4 fruit fly cellular contexts compared by ENCODE assay signal in the genomic region with DNA sequence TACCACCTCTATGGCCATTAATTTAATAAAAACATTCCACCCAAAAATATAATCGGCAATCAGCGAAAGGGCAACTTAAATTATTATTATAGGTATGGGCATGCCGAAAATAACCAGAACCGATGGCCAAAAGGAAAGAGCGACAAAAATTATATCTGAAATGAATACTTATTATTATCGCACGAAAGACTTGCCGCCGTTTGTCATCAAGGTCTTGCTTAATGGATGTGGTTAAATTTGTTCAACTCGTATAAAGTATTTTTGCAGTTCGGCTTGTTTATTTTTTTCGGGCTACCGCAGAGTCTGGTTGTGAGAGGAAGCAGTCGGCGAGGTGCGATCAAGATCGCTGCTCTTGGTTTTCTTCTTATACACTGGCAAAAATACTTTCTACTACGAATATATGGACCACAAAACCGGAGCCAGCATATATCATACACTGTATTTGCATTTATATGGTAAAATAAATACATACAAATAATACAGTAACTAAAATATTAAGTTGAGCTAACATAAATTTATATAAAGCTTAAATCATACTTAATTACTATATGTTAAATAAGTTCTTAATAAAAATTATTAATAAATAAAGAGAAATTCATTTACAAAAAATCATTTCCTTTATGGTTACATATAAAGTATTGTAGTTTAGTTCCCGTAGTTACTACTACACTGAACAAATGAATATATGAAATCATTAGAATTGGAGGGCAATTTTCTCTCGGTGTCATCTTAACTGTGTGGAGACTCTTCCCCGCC.
TF ChIP-seq lines count a peak whose summit lies in the region.

No protein-coding gene starts in this region.

- no peak for TF ChIP-seq CTCF in whole organism, embryonic (GFP tag; optimal IDR thresholded peaks at IDR 0.05; lab: Kevin White, UChicago)

TF ChIP-seq in whole organism, embryonic, 481 proteins besides CTCF, POLR2A, EP300 and RAD21 (continues in another document):
- TF ChIP-seq lola (GFP tag; optimal IDR thresholded peaks at IDR 0.05; lab: Kevin White, UChicago), result peak in 1 of 3 experiments; percentile 28
- TF ChIP-seq Taf1 (GFP tag; IDR thresholded peaks at IDR 0.05; lab: Robert Waterston, UW), result no peak
- peak; percentile 6 for TF ChIP-seq lab (GFP tag; optimal IDR thresholded peaks at IDR 0.05; lab: Kevin White, UChicago)
- TF ChIP-seq CG2199 (GFP tag; IDR thresholded peaks at IDR 0.05; lab: Robert Waterston, UW), result peak; percentile 63; the same call in 1 of the 3 replicates
- peak; percentile 12 for TF ChIP-seq Deaf1 (tag; optimal IDR thresholded peaks at IDR 0.05; lab: Kevin White, UChicago)
- peak; percentile 7 for TF ChIP-seq bcd (GFP tag; optimal IDR thresholded peaks at IDR 0.05; lab: Kevin White, UChicago)
- no peak for TF ChIP-seq maf-S (GFP tag; optimal IDR thresholded peaks at IDR 0.05; lab: Kevin White, UChicago)
- TF ChIP-seq CG18599 (GFP tag; optimal IDR thresholded peaks at IDR 0.05; lab: Kevin White, UChicago), result no peak
- peak; percentile 29 for TF ChIP-seq CG17829 (tag; optimal IDR thresholded peaks at IDR 0.05; lab: Kevin White, UChicago)
- peak; percentile 39 for TF ChIP-seq Blimp-1 (GFP tag; optimal IDR thresholded peaks at IDR 0.05; lab: Kevin White, UChicago)
- TF ChIP-seq CG15479 (GFP tag; optimal IDR thresholded peaks at IDR 0.05; lab: Kevin White, UChicago), result no peak
- TF ChIP-seq CG13624 (GFP tag; optimal IDR thresholded peaks at IDR 0.05; lab: Kevin White, UChicago), result no peak
- peak; percentile 11 for TF ChIP-seq grau (tag; optimal IDR thresholded peaks at IDR 0.05; lab: Kevin White, UChicago)
- no peak for TF ChIP-seq CG30020 (tag; optimal IDR thresholded peaks at IDR 0.05; lab: Kevin White, UChicago)
- peak; percentile 4 for TF ChIP-seq CG12391 (tag; optimal IDR thresholded peaks at IDR 0.05; lab: Kevin White, UChicago)
- TF ChIP-seq CG1602 (GFP tag; optimal IDR thresholded peaks at IDR 0.05; lab: Kevin White, UChicago), result no peak
- peak; percentile 13 for TF ChIP-seq CG30403 (GFP tag; optimal IDR thresholded peaks at IDR 0.05; lab: Kevin White, UChicago)
- TF ChIP-seq ap (GFP tag; IDR thresholded peaks at IDR 0.05; lab: Robert Waterston, UW), result no peak
- TF ChIP-seq nmo (GFP tag; optimal IDR thresholded peaks at IDR 0.05; lab: Kevin White, UChicago), result peak; percentile 25
- TF ChIP-seq HLH54F (GFP tag; optimal IDR thresholded peaks at IDR 0.05; lab: Kevin White, UChicago), result no peak

TF ChIP-seq in whole organism, prepupa, 60 proteins besides CTCF, POLR2A, EP300 and RAD21 (continues in another document):
- TF ChIP-seq fkh (GFP tag; optimal IDR thresholded peaks at IDR 0.05; lab: Kevin White, UChicago), result no peak
- TF ChIP-seq CG11762 (GFP tag; optimal IDR thresholded peaks at IDR 0.05; lab: Kevin White, UChicago; ENCODE audit: insufficient read depth), result peak; percentile 47
- TF ChIP-seq CG8632 (GFP tag; optimal IDR thresholded peaks at IDR 0.05; lab: Kevin White, UChicago), result peak; percentile 76
- TF ChIP-seq CG10669 (GFP tag; optimal IDR thresholded peaks at IDR 0.05; lab: Kevin White, UChicago), result peak; percentile 49
- TF ChIP-seq CG34406 (GFP tag; optimal IDR thresholded peaks at IDR 0.05; lab: Kevin White, UChicago), result peak; percentile 74
- peak; percentile 25 for TF ChIP-seq topi (GFP tag; optimal IDR thresholded peaks at IDR 0.05; lab: Kevin White, UChicago)
- TF ChIP-seq Gug (GFP tag; IDR thresholded peaks at IDR 0.05; lab: Robert Waterston, UW), result no peak
- no peak for TF ChIP-seq CG1621 (tag; optimal IDR thresholded peaks at IDR 0.05; lab: Kevin White, UChicago)
- TF ChIP-seq CG4318 (GFP tag; optimal IDR thresholded peaks at IDR 0.05; lab: Kevin White, UChicago), result no peak
- TF ChIP-seq CG8319 (GFP tag; optimal IDR thresholded peaks at IDR 0.05; lab: Kevin White, UChicago), result no peak
- peak; percentile 52 for TF ChIP-seq CG10631 (GFP tag; optimal IDR thresholded peaks at IDR 0.05; lab: Kevin White, UChicago)
- TF ChIP-seq spab (GFP tag; optimal IDR thresholded peaks at IDR 0.05; lab: Kevin White, UChicago), result peak; percentile 46
- TF ChIP-seq Lpt (GFP tag; optimal IDR thresholded peaks at IDR 0.05; lab: Kevin White, UChicago), result no peak
- TF ChIP-seq CG8119 (GFP tag; IDR thresholded peaks at IDR 0.05; lab: Robert Waterston, UW), result no peak
- TF ChIP-seq CG7368 (GFP tag; optimal IDR thresholded peaks at IDR 0.05; lab: Kevin White, UChicago), result peak; percentile 50
- TF ChIP-seq acj6 (GFP tag; optimal IDR thresholded peaks at IDR 0.05; lab: Kevin White, UChicago), result peak; percentile 28
- TF ChIP-seq CG11294 (GFP tag; IDR thresholded peaks at IDR 0.05; lab: Robert Waterston, UW), result no peak
- peak; percentile 65 for TF ChIP-seq Ets96B (tag; optimal IDR thresholded peaks at IDR 0.05; lab: Kevin White, UChicago)
- no peak for TF ChIP-seq Hr4 (GFP tag; optimal IDR thresholded peaks at IDR 0.05; lab: Kevin White, UChicago)
- TF ChIP-seq Eip78C (GFP tag; lab: Kevin White, UChicago), result peak; percentile 63
- TF ChIP-seq Hr39 (GFP tag; optimal IDR thresholded peaks at IDR 0.05; lab: Kevin White, UChicago), result peak; percentile 15
- no peak for TF ChIP-seq fd59A (GFP tag; optimal IDR thresholded peaks at IDR 0.05; lab: Kevin White, UChicago)

TF ChIP-seq in whole organism, pupa, 21 proteins besides CTCF, POLR2A, EP300 and RAD21:
- no peak for TF ChIP-seq EcR (GFP tag; optimal IDR thresholded peaks at IDR 0.05; lab: Kevin White, UChicago)
- peak; percentile 16 for TF ChIP-seq D1 (tag; optimal IDR thresholded peaks at IDR 0.05; lab: Kevin White, UChicago)
- TF ChIP-seq CG17806 (tag; optimal IDR thresholded peaks at IDR 0.05; lab: Kevin White, UChicago), result peak; percentile 62
- TF ChIP-seq CG34367 (tag; optimal IDR thresholded peaks at IDR 0.05; lab: Kevin White, UChicago), result no peak
- no peak for TF ChIP-seq rn (GFP tag; IDR thresholded peaks at IDR 0.05; lab: Robert Waterston, UW)
- TF ChIP-seq fd96Ca (GFP tag; IDR thresholded peaks at IDR 0.05; lab: Robert Waterston, UW), result no peak
- TF ChIP-seq Snoo (tag; optimal IDR thresholded peaks at IDR 0.05; lab: Kevin White, UChicago), result peak; percentile 74
- TF ChIP-seq CG8301 (tag; optimal IDR thresholded peaks at IDR 0.05; lab: Kevin White, UChicago), result peak; percentile 26
- TF ChIP-seq Pif1B (GFP tag; optimal IDR thresholded peaks at IDR 0.05; lab: Kevin White, UChicago), result no peak
- no peak for TF ChIP-seq CG4496 (GFP tag; IDR thresholded peaks at IDR 0.05; lab: Robert Waterston, UW)
- TF ChIP-seq CG8159 (tag; optimal IDR thresholded peaks at IDR 0.05; lab: Kevin White, UChicago), result peak; percentile 90
- TF ChIP-seq CG9948 (tag; optimal IDR thresholded peaks at IDR 0.05; lab: Kevin White, UChicago), result peak; percentile 62
- no peak for TF ChIP-seq CG13204 (GFP tag; optimal IDR thresholded peaks at IDR 0.05; lab: Kevin White, UChicago)
- no peak for TF ChIP-seq gl (tag; optimal IDR thresholded peaks at IDR 0.05; lab: Kevin White, UChicago)
- peak; percentile 45 for TF ChIP-seq CG14655 (GFP tag; optimal IDR thresholded peaks at IDR 0.05; lab: Kevin White, UChicago)
- TF ChIP-seq Pif1A (GFP tag; optimal IDR thresholded peaks at IDR 0.05; lab: Kevin White, UChicago), result no peak
- peak; percentile 72 for TF ChIP-seq CG15710 (tag; optimal IDR thresholded peaks at IDR 0.05; lab: Kevin White, UChicago)
- TF ChIP-seq CG32121 (GFP tag; IDR thresholded peaks at IDR 0.05; lab: Robert Waterston, UW), result no peak
- no peak for TF ChIP-seq Ets98B (GFP tag; IDR thresholded peaks at IDR 0.05; lab: Robert Waterston, UW)
- no peak for TF ChIP-seq CG12605 (GFP tag; IDR thresholded peaks at IDR 0.05; lab: Robert Waterston, UW)
- no peak for TF ChIP-seq CG10348 (GFP tag; IDR thresholded peaks at IDR 0.05; lab: Robert Waterston, UW)

TF ChIP-seq in whole organism, wandering third instar larva, 38 proteins besides CTCF, POLR2A, EP300 and RAD21 (continues in another document):
- TF ChIP-seq Hr83 (GFP tag; optimal IDR thresholded peaks at IDR 0.05; lab: Kevin White, UChicago; ENCODE audit: poor library complexity, severe bottlenecking) (no peak), woc (GFP tag; optimal IDR thresholded peaks at IDR 0.05; lab: Kevin White, UChicago) (no peak), dmrt93B (GFP tag; optimal IDR thresholded peaks at IDR 0.05; lab: Kevin White, UChicago) (peak; percentile 60), tai (GFP tag; optimal IDR thresholded peaks at IDR 0.05; lab: Kevin White, UChicago) (no peak), HLH106 (tag; optimal IDR thresholded peaks at IDR 0.05; lab: Kevin White, UChicago) (peak; percentile 65), Hnf4 (GFP tag; optimal IDR thresholded peaks at IDR 0.05; lab: Kevin White, UChicago) (no peak), Rel (GFP tag; optimal IDR thresholded peaks at IDR 0.05; lab: Kevin White, UChicago) (no peak), Rel (tag; optimal IDR thresholded peaks at IDR 0.05; lab: Kevin White, UChicago) (no peak), Vsx2 (GFP tag; optimal IDR thresholded peaks at IDR 0.05; lab: Kevin White, UChicago; ENCODE audit: partially characterized antibody) (no peak), N (GFP tag; optimal IDR thresholded peaks at IDR 0.05; lab: Kevin White, UChicago) (no peak), Myc (optimal IDR thresholded peaks at IDR 0.05; lab: Kevin White, UChicago) (no peak), sage (GFP tag; optimal IDR thresholded peaks at IDR 0.05; lab: Kevin White, UChicago) (peak; percentile 52), dl (GFP tag; optimal IDR thresholded peaks at IDR 0.05; lab: Kevin White, UChicago; ENCODE audit: insufficient read depth in 1 of 2, partially characterized antibody in 2 of 2) (no peak), OdsH (GFP tag; optimal IDR thresholded peaks at IDR 0.05; lab: Kevin White, UChicago) (peak; percentile 42), Mio (GFP tag; optimal IDR thresholded peaks at IDR 0.05; lab: Kevin White, UChicago) (no peak), pan (optimal IDR thresholded peaks at IDR 0.05; lab: Kevin White, UChicago) (no peak), Dfd (GFP tag; optimal IDR thresholded peaks at IDR 0.05; lab: Kevin White, UChicago) (no peak), Sp1 (GFP tag; optimal IDR thresholded peaks at IDR 0.05; lab: Kevin White, UChicago) (peak; percentile 71), GATAd (GFP tag; optimal IDR thresholded peaks at IDR 0.05; lab: Kevin White, UChicago) (no peak), CG9705 (GFP tag; optimal IDR thresholded peaks at IDR 0.05; lab: Kevin White, UChicago) (peak; percentile 9), CG32264 (GFP tag; optimal IDR thresholded peaks at IDR 0.05; lab: Kevin White, UChicago) (no peak), fru (GFP tag; optimal IDR thresholded peaks at IDR 0.05; lab: Kevin White, UChicago) (peak; percentile 36), jim (GFP tag; optimal IDR thresholded peaks at IDR 0.05; lab: Kevin White, UChicago) (no peak), Hr78 (GFP tag; optimal IDR thresholded peaks at IDR 0.05; lab: Kevin White, UChicago) (no peak), CrebA (GFP tag; optimal IDR thresholded peaks at IDR 0.05; lab: Kevin White, UChicago; ENCODE audit: borderline replicate concordance) (no peak), brk (GFP tag; optimal IDR thresholded peaks at IDR 0.05; lab: Kevin White, UChicago) (no peak), Dif (GFP tag; optimal IDR thresholded peaks at IDR 0.05; lab: Kevin White, UChicago; ENCODE audit: partially characterized antibody) (no peak), h (GFP tag; optimal IDR thresholded peaks at IDR 0.05; lab: Kevin White, UChicago) (no peak)
